Worm (Caenorhabditis elegans) whole organism, L2 larva: ENCODE results near the gene cal-7.

Experiments
- alr-1 ChIP-seq: fragments of 150-350 bp; optimal IDR thresholded peaks from 2 replicates; lab custom pipeline; 2014; ENCODE audit warnings: missing biosample characterization, missing genetic modification characterization
- ceh-82 ChIP-seq: fragments of 150-350 bp; optimal IDR thresholded peaks from 2 replicates; lab custom pipeline; 2014; ENCODE audit warnings: missing biosample characterization, missing genetic modification characterization
- elt-1 ChIP-seq: fragments of 150-350 bp; optimal IDR thresholded peaks from 2 replicates; lab custom pipeline; 2014; ENCODE audit warnings: missing biosample characterization, missing genetic modification characterization
- nhr-25 ChIP-seq: fragments of 150-350 bp; sonication (generic microtip); optimal IDR thresholded peaks from 3 replicates; lab custom pipeline; 2014; ENCODE audit warnings: missing biosample characterization, missing genetic modification characterization
- snpc-4 ChIP-seq: fragments of 150-350 bp; optimal IDR thresholded peaks from 2 replicates; lab custom pipeline; 2014; ENCODE audit warnings: missing biosample characterization, missing genetic modification characterization
- unc-62 ChIP-seq: fragments of 150-350 bp; optimal IDR thresholded peaks from 2 replicates; lab custom pipeline; 2014; ENCODE audit warnings: missing biosample characterization, missing genetic modification reagents, missing genetic modification characterization
- ztf-11 ChIP-seq: sonication (generic microtip); optimal IDR thresholded peaks from 2 replicates; lab custom pipeline; 2017; ENCODE audit warnings: missing biosample characterization, missing genetic modification characterization

DNA sequence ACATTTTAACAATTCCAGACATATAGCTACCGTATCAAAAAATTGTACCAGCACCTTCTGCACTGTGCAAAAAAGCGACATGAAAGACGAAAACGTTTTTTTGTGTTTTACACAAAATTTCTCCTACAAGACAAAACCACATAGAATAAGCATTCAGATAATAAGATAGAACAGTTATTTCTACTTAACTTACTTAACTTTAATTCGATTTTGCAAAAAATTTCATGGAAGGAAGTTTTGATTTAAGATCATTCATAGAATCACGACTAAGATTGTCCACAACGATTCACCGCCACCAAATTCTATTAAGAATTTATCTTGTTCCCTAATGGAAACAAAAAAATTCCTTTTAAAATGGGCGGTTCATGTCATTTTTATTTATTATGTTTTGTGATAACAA lies 29.9 kb downstream of the cal-7 start:
- TF ChIP-seq ceh-82, result no peak
- TF ChIP-seq ztf-11 (tag; lab: Kevin White, UChicago), result no peak
- no peak for TF ChIP-seq nhr-25 (tag; lab: Kevin White, UChicago)
- no peak for TF ChIP-seq snpc-4 (tag; lab: Kevin White, UChicago)
- TF ChIP-seq alr-1 (tag; lab: Kevin White, UChicago), result no peak
- TF ChIP-seq unc-62 (GFP tag; lab: Kevin White, UChicago), result no peak
- TF ChIP-seq elt-1 (tag; lab: Kevin White, UChicago), result no peak
